Worm (Caenorhabditis elegans) whole organism, L3 larva: ENCODE data around the gene srsx-26.

Experiments used
- ceh-16 ChIP-seq: sonication (generic microtip); optimal IDR thresholded peaks from 2 replicates; lab custom pipeline; 2017; ENCODE audit warnings: missing biosample characterization, missing genetic modification characterization
- daf-12 ChIP-seq: fragments of 150-350 bp; optimal IDR thresholded peaks from 2 replicates; lab custom pipeline; 2014; ENCODE audit warnings: missing biosample characterization, missing genetic modification reagents, missing genetic modification characterization
- fkh-10 ChIP-seq: sonication (generic microtip); optimal IDR thresholded peaks from 2 replicates; lab custom pipeline; 2017; ENCODE audit warnings: missing biosample characterization, missing genetic modification reagents, missing genetic modification characterization
- nhr-23 ChIP-seq: fragments of 150-350 bp; optimal IDR thresholded peaks from 2 replicates; lab custom pipeline; 2014; ENCODE audit warnings: missing biosample characterization, missing genetic modification reagents, missing genetic modification characterization
- nhr-237 ChIP-seq: fragments of 150-350 bp; optimal IDR thresholded peaks from 2 replicates; lab custom pipeline; 2014; ENCODE audit warnings: missing biosample characterization, missing genetic modification characterization
- nhr-77 ChIP-seq: fragments of 150-350 bp; optimal IDR thresholded peaks from 2 replicates; lab custom pipeline; 2014; ENCODE audit warnings: missing biosample characterization, missing genetic modification characterization
- pha-4 ChIP-seq: fragments of 150-350 bp; optimal IDR thresholded peaks from 2 replicates; lab custom pipeline; 2014; ENCODE audit warnings: missing biosample characterization, missing genetic modification reagents, missing genetic modification characterization
- skn-1 ChIP-seq: fragments of 150-350 bp; optimal IDR thresholded peaks from 2 replicates; lab custom pipeline; 2014; ENCODE audit warnings: missing biosample characterization, missing genetic modification characterization
- snpc-4 ChIP-seq: fragments of 150-350 bp; optimal IDR thresholded peaks from 2 replicates; lab custom pipeline; 2014; ENCODE audit warnings: missing biosample characterization, missing genetic modification characterization
- unc-62 ChIP-seq: fragments of 150-350 bp; sonication (generic microtip); optimal IDR thresholded peaks from 4 replicates; lab custom pipeline; 2014; ENCODE audit warnings: missing biosample characterization, missing genetic modification reagents, missing genetic modification characterization
- zag-1 ChIP-seq: fragments of 150-350 bp; optimal IDR thresholded peaks from 2 replicates; lab custom pipeline; 2014; ENCODE audit warnings: missing biosample characterization, missing genetic modification characterization

- TF ChIP-seq snpc-4 (tag; lab: Kevin White, UChicago) (no peak), pha-4 (tag; lab: Kevin White, UChicago) (no peak), ceh-16 (tag; lab: Kevin White, UChicago) (no peak), unc-62 (GFP tag; lab: Kevin White, UChicago) (no peak), nhr-237 (tag; lab: Kevin White, UChicago) (no peak), daf-12 (no peak), nhr-23 (tag; lab: Kevin White, UChicago) (peak; percentile 23), fkh-10 (GFP tag; lab: Kevin White, UChicago) (no peak), skn-1 (tag; lab: Kevin White, UChicago) (no peak), nhr-77 (no peak), zag-1 (tag; lab: Kevin White, UChicago) (no peak)
Measured at ce11 chrV:10133277-10133676, 15.2 kb upstream of the srsx-26 start.
